Worm (Caenorhabditis elegans): ENCODE data around the gene Y66D12A.1.

The Y66D12A.1 gene

DNA sequence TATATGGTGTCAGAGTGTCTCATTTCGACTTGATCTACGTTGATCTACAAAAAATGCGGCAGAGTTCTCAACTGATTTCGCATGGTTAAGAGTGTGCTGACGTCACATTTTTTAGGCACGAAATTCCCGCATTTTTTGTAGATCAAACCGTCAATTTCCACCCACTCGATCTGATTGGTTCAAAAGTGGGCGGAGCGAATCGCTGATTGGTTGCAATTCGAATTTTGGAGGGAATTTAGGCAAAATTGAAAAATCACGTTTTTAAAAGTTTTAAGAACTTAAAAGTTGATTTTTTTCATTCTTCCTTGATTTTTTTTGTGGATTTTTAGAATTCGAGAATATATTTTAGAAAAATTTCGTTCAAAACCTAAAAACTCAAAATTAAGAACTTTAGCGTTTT is 48.4 kb downstream of the Y66D12A.1 start:
- no peak for TF ChIP-seq unc-62 (GFP tag; optimal IDR thresholded peaks at IDR 0.05)

DNA sequence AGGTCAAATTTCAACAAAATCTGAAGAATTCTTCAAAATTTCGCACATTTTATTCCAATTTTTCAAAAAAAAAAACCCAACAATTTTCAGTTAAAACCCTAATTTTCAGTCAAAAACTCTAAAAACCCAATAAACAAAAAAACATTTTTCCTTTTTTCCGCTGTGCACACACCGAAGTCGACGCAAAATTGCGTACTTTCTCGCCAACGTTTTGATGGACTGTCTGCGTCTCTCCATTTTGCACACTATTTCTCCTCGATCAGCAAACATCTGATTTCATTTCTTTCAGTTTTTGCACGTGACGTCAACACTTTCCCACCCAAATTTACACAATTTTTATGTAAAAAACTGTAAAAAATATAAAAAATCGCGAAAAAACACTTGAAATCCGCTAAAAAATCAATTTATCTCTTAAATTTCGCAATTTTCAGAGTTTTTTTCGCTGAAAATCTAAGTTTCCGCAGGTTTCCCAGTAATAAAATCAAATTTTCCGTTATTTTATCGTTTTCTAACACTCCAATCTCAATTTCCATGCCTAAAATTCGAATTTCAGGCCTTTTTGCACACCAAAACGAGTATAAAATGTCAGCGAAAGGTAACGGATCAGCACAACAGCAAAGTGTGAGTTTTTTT is 49.3 kb downstream of the Y66D12A.1 start, which contains the start of gene crh-1:
Gene crh-1, plus strand, starts transcription at position 583 of the 633 bp plus-strand sequence.
- no peak for TF ChIP-seq unc-62 (GFP tag; optimal IDR thresholded peaks at IDR 0.05)

DNA sequence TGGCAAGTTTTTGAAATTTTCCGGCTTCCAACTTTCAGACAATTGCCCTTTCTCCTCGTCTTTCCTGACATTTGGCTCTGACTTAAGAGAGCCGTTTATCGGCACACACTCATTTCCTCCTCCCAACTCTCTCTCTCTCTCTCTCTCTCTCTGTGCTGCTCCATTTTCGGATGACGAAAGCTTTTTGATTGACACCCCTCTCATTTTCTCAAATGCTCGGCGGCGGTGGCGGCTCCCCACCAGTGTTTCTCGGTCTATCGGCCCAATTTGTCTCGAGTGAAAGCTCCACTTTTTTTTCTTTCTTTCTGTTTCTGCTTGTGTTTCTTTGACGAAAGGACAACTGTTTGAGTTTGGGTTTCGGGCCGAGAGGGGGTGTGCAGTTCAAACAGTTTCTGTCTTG is 51.8 kb downstream of the Y66D12A.1 start:
- no peak for TF ChIP-seq unc-62 (GFP tag; optimal IDR thresholded peaks at IDR 0.05)

Data from whole organism, dauer.